Worm (Caenorhabditis elegans): ENCODE results near the gene mix-1.

DNA sequence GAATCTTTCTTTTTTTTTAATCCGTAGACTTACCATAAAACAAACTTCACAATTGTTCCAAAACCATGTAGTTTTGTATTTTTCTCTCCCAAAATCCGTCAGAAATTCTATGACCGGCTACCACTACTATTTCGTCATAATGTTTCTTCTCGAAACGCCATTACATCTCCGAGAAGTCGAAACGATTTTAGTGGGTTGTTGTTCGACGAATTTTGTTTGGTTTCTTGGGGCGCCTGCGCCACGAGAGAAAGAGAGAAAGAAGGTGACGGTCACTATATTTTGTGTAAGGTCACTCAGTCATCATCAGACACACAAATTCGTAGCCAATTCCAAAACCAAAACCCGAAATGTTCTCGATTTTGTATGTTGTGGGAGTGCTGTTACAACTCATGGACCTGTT, 63.1 kb downstream of the mix-1 start:
- TF ChIP-seq ref-1 (GFP tag; conservative IDR thresholded peaks at IDR 0.05) (no peak), tab-1 (GFP tag; IDR thresholded peaks at IDR 0.05) (no peak), T22C8.4 (GFP tag; IDR thresholded peaks at IDR 0.05) (no peak)

Measured in whole organism, midembryonic.